Worm (Caenorhabditis elegans): ENCODE data around the gene Y82E9BL.5.

- TF ChIP-seq lsy-12 (tag; optimal IDR thresholded peaks at IDR 0.05) (no peak), ama-1 (optimal IDR thresholded peaks at IDR 0.05) (no peak), nhr-25 (tag; optimal IDR thresholded peaks at IDR 0.05) (no peak), egl-27 (tag; optimal IDR thresholded peaks at IDR 0.05) (no peak), ZK546.5 (tag; optimal IDR thresholded peaks at IDR 0.05) (no peak), pqm-1 (tag; optimal IDR thresholded peaks at IDR 0.05) (no peak), ceh-9 (tag; optimal IDR thresholded peaks at IDR 0.05) (no peak), snpc-4 (tag; optimal IDR thresholded peaks at IDR 0.05) (no peak)
Observed at ce11 chrIII:1384694-1385093, 37.3 kb upstream of the Y82E9BL.5 start.

Measured in whole organism, L3 larva.